Worm (Caenorhabditis elegans): ENCODE results near the gene tra-4.

tra-4 gene

DNA sequence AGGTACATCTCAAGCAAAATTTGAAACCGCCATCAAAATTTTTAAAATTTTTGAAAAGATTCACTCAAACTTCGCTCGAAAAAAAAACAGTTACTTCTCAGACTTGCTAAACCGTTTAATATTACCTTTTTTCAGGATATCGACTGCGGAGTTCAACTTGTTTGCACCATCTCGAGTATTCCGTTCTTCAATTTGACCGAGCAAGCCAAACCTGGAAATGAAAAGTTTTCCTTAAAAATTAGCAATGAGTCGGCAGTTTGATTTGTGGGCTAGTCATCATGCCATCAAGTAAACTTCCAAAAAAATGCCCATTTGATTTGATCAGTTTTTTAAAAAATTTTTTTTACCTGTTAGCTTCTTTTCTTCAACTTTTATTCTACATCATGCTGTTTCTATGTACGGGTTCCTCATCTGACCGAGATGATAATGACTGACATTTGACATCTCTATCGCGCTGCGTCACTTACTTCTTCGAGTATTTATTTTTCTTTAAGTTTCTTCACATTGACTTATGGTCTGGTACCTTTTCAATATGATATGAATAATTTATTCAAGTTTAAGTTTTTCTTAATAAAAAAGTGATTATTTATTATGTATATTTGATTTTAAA, 32.7 kb upstream of the tra-4 start (continued):
- TF ChIP-seq tbx-9 (tag; optimal IDR thresholded peaks at IDR 0.05; ENCODE audit: borderline replicate concordance) (no peak), die-1 (tag; optimal IDR thresholded peaks at IDR 0.05) (no peak), aptf-3 (GFP tag; IDR thresholded peaks at IDR 0.05) (no peak), ztf-25 (GFP tag; IDR thresholded peaks at IDR 0.05) (no peak), hrde-1 (tag; optimal IDR thresholded peaks at IDR 0.05; ENCODE audit: borderline replicate concordance) (no peak), ccch-3 (GFP tag; optimal IDR thresholded peaks at IDR 0.05) (no peak), bed-1 (GFP tag; IDR thresholded peaks at IDR 0.05) (no peak), F22D6.2 (tag; optimal IDR thresholded peaks at IDR 0.05) (no peak), akir-1 (GFP tag; optimal IDR thresholded peaks at IDR 0.05) (no peak), F57C9.4 (tag; optimal IDR thresholded peaks at IDR 0.05) (no peak), cebp-2 (GFP tag; IDR thresholded peaks at IDR 0.05) (no peak), nhr-120 (GFP tag; IDR thresholded peaks at IDR 0.05) (no peak), madf-3 (GFP tag; IDR thresholded peaks at IDR 0.05) (no peak), lin-26 (GFP tag; IDR thresholded peaks at IDR 0.05) (0 out of 2 replicates have a peak, but pooled peaks have one; percentile 38), ama-1 (optimal IDR thresholded peaks at IDR 0.05) (peak; percentile 64), ama-1 (GFP tag; optimal IDR thresholded peaks at IDR 0.05) (no peak), B0261.1 (tag; optimal IDR thresholded peaks at IDR 0.05) (no peak), D2030.7 (GFP tag; IDR thresholded peaks at IDR 0.05) (no peak), sdz-38 (tag; optimal IDR thresholded peaks at IDR 0.05) (no peak), let-526 (GFP tag; IDR thresholded peaks at IDR 0.05) (no peak), tbp1 (GFP tag; optimal IDR thresholded peaks at IDR 0.05) (no peak), madf-8 (GFP tag; conservative IDR thresholded peaks at IDR 0.05) (no peak), nhr-80 (tag; optimal IDR thresholded peaks at IDR 0.05) (no peak), lin-40 (tag; optimal IDR thresholded peaks at IDR 0.05) (no peak), C06A6.2 (GFP tag; conservative IDR thresholded peaks at IDR 0.05) (no peak), madf-10 (tag; optimal IDR thresholded peaks at IDR 0.05) (no peak), ceh-79 (tag; optimal IDR thresholded peaks at IDR 0.05) (no peak), ceh-100 (GFP tag; IDR thresholded peaks at IDR 0.05) (no peak), F39B2.1 (GFP tag; IDR thresholded peaks at IDR 0.05) (no peak), atf-7 (tag; optimal IDR thresholded peaks at IDR 0.05) (no peak), nfyb-1 (GFP tag; IDR thresholded peaks at IDR 0.05) (no peak; the same call in 1 of the 2 replicates), ztf-6 (GFP tag; IDR thresholded peaks at IDR 0.05) (no peak), bed-2 (GFP tag; IDR thresholded peaks at IDR 0.05) (no peak), ceh-91 (GFP tag; IDR thresholded peaks at IDR 0.05) (no peak), somi-1 (GFP tag; optimal IDR thresholded peaks at IDR 0.05) (peak; percentile 15), nfya-2 (GFP tag; IDR thresholded peaks at IDR 0.05) (no peak), F23B12.7 (tag; optimal IDR thresholded peaks at IDR 0.05; ENCODE audit: insufficient read depth) (no peak), fkh-3 (tag; optimal IDR thresholded peaks at IDR 0.05) (no peak), K11D2.4 (GFP tag; IDR thresholded peaks at IDR 0.05) (peak; percentile 16; the same call in 1 of the 2 replicates)

DNA sequence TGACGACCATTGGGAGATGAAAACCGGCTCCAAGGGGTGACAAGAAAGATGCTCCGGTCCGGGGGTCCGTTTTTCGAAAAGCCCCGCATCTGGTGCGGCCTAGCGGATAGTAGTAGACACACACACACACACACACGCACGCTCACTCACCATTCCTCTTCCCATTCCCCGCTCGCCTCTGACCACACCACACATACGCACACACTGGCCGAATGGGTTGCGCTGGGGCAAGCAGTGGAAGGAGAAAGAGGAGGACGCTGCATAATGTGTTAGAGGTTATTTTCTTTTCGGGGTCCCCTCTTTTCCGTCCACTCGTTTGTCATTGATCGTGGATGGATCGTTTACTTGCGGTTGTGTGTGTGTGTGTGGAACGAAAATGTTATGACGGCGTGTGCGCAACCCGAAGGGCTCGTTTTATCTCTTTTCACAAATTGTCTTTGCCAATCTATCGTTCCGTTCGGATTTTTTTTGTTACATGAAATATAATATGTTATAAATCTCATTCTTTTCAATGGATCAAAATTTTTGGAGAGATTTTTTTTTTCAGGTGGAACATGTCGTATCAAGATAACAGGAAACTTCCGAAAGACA, 28.0 kb upstream of the tra-4 start, which contains the start of gene vang-1:
Gene vang-1 (plus strand): TSS at position 541 of the 591 bp plus-strand sequence.
- no peak for TF ChIP-seq K11D2.4 (GFP tag; IDR thresholded peaks at IDR 0.05)
- 0 out of 2 replicates have a peak, but pooled peaks have one; percentile 41 for TF ChIP-seq ztf-6 (GFP tag; IDR thresholded peaks at IDR 0.05)
- TF ChIP-seq zfh-2 (GFP tag; conservative IDR thresholded peaks at IDR 0.05): peak; percentile 82
- TF ChIP-seq ekl-4 (GFP tag; IDR thresholded peaks at IDR 0.05): no peak
- TF ChIP-seq ztf-26 (tag; optimal IDR thresholded peaks at IDR 0.05): no peak
- TF ChIP-seq lin-54 (GFP tag; optimal IDR thresholded peaks at IDR 0.05): no peak
- TF ChIP-seq let-526 (GFP tag; IDR thresholded peaks at IDR 0.05): no peak
- TF ChIP-seq die-1 (tag; optimal IDR thresholded peaks at IDR 0.05): no peak
- TF ChIP-seq madf-8 (GFP tag; conservative IDR thresholded peaks at IDR 0.05): no peak
- TF ChIP-seq Y56A3A.18 (GFP tag; IDR thresholded peaks at IDR 0.05): peak; percentile 55; the same call in 1 of the 2 replicates
- TF ChIP-seq sdz-38 (tag; optimal IDR thresholded peaks at IDR 0.05): no peak

All from whole organism, young adult.